Fruit fly (Drosophila melanogaster) whole organism, embryonic: ENCODE data around the gene Vha100-2.

ENCODE experiments used
- BtbVII ChIP-seq: fragments of 200-800 bp; sonication (Bioruptor generic); optimal IDR thresholded peaks from 3 replicates; lab custom pipeline; 2017; ENCODE audit warnings: missing biosample characterization, mild to moderate bottlenecking, missing genetic modification characterization
- CG10147 ChIP-seq: fragments of 200-800 bp; sonication (Bioruptor generic); optimal IDR thresholded peaks from 2 replicates; lab custom pipeline; 2019; ENCODE audit warnings: missing biosample characterization, mild to moderate bottlenecking, missing genetic modification characterization, moderate library complexity
- CG1024 ChIP-seq: fragments of 200-800 bp; sonication (Bioruptor generic); IDR thresholded peaks from 2 replicates; pipeline ENCODE4 v1.3.6; 2022; ENCODE audit warnings: missing biosample characterization, missing genetic modification characterization
- CG10543 ChIP-seq: fragments of 200-800 bp; sonication (Bioruptor generic); optimal IDR thresholded peaks from 3 replicates; lab custom pipeline; 2017; ENCODE audit warnings: missing biosample characterization, mild to moderate bottlenecking, missing genetic modification characterization, moderate library complexity
- CG11696 ChIP-seq: fragments of 200-800 bp; sonication (Bioruptor generic); IDR thresholded peaks from 2 replicates; pipeline ENCODE4 v1.3.6; 2022; ENCODE audit warnings: missing biosample characterization, missing genetic modification characterization
- CG13775 ChIP-seq: fragments of 200-800 bp; sonication (Bioruptor generic); optimal IDR thresholded peaks from 3 replicates; lab custom pipeline; 2017; ENCODE audit warnings: missing biosample characterization, mild to moderate bottlenecking, missing genetic modification characterization
- CG15514 ChIP-seq: fragments of 200-800 bp; sonication (Bioruptor generic); optimal IDR thresholded peaks from 3 replicates; lab custom pipeline; 2017; ENCODE audit warnings: missing biosample characterization, missing genetic modification characterization, mild to moderate bottlenecking, moderate library complexity, missing genetic modification reagents
- CG16815 ChIP-seq: fragments of 200-800 bp; sonication (Bioruptor generic); optimal IDR thresholded peaks from 3 replicates; lab custom pipeline; 2017; ENCODE audit warnings: missing biosample characterization, mild to moderate bottlenecking, missing genetic modification characterization
- CG18011 ChIP-seq: fragments of 200-800 bp; sonication (Bioruptor generic); optimal IDR thresholded peaks from 2 replicates; lab custom pipeline; 2017; ENCODE audit warnings: missing biosample characterization, missing genetic modification characterization, mild to moderate bottlenecking, moderate library complexity, missing genotype
- CG2116 ChIP-seq: fragments of 200-800 bp; sonication (Bioruptor generic); optimal IDR thresholded peaks from 3 replicates; lab custom pipeline; 2018; ENCODE audit warnings: missing biosample characterization, mild to moderate bottlenecking, missing genetic modification characterization
- CG2889 ChIP-seq: fragments of 200-800 bp; sonication (Bioruptor generic); IDR thresholded peaks from 3 replicates; pipeline ENCODE4 v1.3.6; 2022; ENCODE audit warnings: missing biosample characterization, missing genetic modification characterization
- CG34422 ChIP-seq: fragments of 200-800 bp; sonication (Bioruptor generic); IDR thresholded peaks from 3 replicates; pipeline ENCODE4 v1.3.6; 2022; ENCODE audit warnings: missing biosample characterization, missing genetic modification characterization
- CG4820 ChIP-seq: fragments of 200-800 bp; sonication (Bioruptor generic); optimal IDR thresholded peaks from 3 replicates; lab custom pipeline; 2016; ENCODE audit warnings: missing biosample characterization, missing genetic modification characterization
- CG6175 ChIP-seq: fragments of 200-800 bp; sonication (Bioruptor generic); IDR thresholded peaks from 3 replicates; pipeline ENCODE4 v1.3.6; 2022; ENCODE audit warnings: missing biosample characterization, missing genetic modification characterization
- CG6254 ChIP-seq: fragments of 200-800 bp; sonication (Bioruptor generic); optimal IDR thresholded peaks from 3 replicates; lab custom pipeline; 2017; ENCODE audit warnings: mild to moderate bottlenecking, missing biosample characterization, missing genetic modification reagents, missing genetic modification characterization
- CG6813 ChIP-seq: fragments of 200-800 bp; sonication (Bioruptor generic); optimal IDR thresholded peaks from 2 replicates; lab custom pipeline; 2017; ENCODE audit warnings: missing biosample characterization, missing genetic modification characterization, mild to moderate bottlenecking, moderate library complexity, missing genetic modification reagents
- CG7372 ChIP-seq: fragments of 200-800 bp; sonication (Bioruptor generic); IDR thresholded peaks from 2 replicates; pipeline ENCODE4 v1.3.6; 2022; ENCODE audit warnings: missing biosample characterization, missing genetic modification characterization
- CG7556 ChIP-seq: fragments of 200-800 bp; sonication (Bioruptor generic); optimal IDR thresholded peaks from 2 replicates; lab custom pipeline; 2017; ENCODE audit warnings: missing biosample characterization, mild to moderate bottlenecking, missing genetic modification characterization
- CG7839 ChIP-seq: fragments of 200-800 bp; sonication (Bioruptor generic); optimal IDR thresholded peaks from 3 replicates; lab custom pipeline; 2018; ENCODE audit warnings: missing biosample characterization, mild to moderate bottlenecking, missing genetic modification characterization, moderate library complexity
- CG8290 ChIP-seq, 3 experiments: fragments of 200-800 bp; sonication (Bioruptor generic); optimal IDR thresholded peaks; 2 replicates each; lab custom pipeline; 2016 to 2019; ENCODE audit warnings: missing biosample characterization in 3 of 3, missing genetic modification characterization in 3 of 3, mild to moderate bottlenecking in 2 of 3, moderate library complexity in 1 of 3
- CG9609 ChIP-seq: fragments of 200-800 bp; sonication (Bioruptor generic); optimal IDR thresholded peaks from 3 replicates; lab custom pipeline; 2016; ENCODE audit warnings: missing biosample characterization, missing genetic modification characterization
- D ChIP-seq, 2 experiments: fragments of 200-800 bp in 1 of 2; fragments of >200 bp in 1 of 2; sonication (Bioruptor generic) in 1 of 2; optimal IDR thresholded peaks; 2 replicates in 1 of 2; 3 replicates in 1 of 2; lab custom pipeline; 2017; ENCODE audit warnings: mild to moderate bottlenecking in 1 of 2, missing biosample characterization in 1 of 2, missing genetic modification characterization in 1 of 2, missing genetic modification reagents in 1 of 2
- D19B ChIP-seq: fragments of 200-800 bp; sonication (Bioruptor generic); optimal IDR thresholded peaks from 2 replicates; lab custom pipeline; 2017; ENCODE audit warnings: missing biosample characterization, mild to moderate bottlenecking, missing genetic modification characterization
- Dad ChIP-seq: fragments of 200-800 bp; sonication (Bioruptor generic); optimal IDR thresholded peaks from 3 replicates; lab custom pipeline; 2016; ENCODE audit warnings: missing biosample characterization, missing genetic modification characterization
- Doc3 ChIP-seq: fragments of 200-800 bp; sonication (Bioruptor generic); IDR thresholded peaks from 3 replicates; pipeline ENCODE4 v1.3.6; 2022; ENCODE audit warnings: missing biosample characterization, missing genetic modification characterization; ENCODE audit not compliant: partially characterized antibody
- Elba2 ChIP-seq: fragments of 200-800 bp; sonication (Bioruptor generic); optimal IDR thresholded peaks from 3 replicates; lab custom pipeline; 2016; ENCODE audit warnings: missing biosample characterization, missing genetic modification characterization
- Ets65A ChIP-seq: fragments of 200-800 bp; sonication (Bioruptor generic); peaks from one replicate; lab custom pipeline; 2016; ENCODE audit warnings: missing biosample characterization, missing genetic modification characterization
- Fer3 ChIP-seq: fragments of 200-800 bp; sonication (Bioruptor generic); optimal IDR thresholded peaks from 2 replicates; lab custom pipeline; 2018; ENCODE audit warnings: missing biosample characterization, mild to moderate bottlenecking, missing genetic modification characterization, moderate library complexity
- Gug ChIP-seq: fragments of 200-800 bp; sonication (Bioruptor generic); IDR thresholded peaks from 4 replicates; pipeline ENCODE4 v1.3.6; 2022; ENCODE audit warnings: missing biosample characterization, missing genetic modification characterization
- Hr78 ChIP-seq, 2 experiments: fragments of 200-800 bp in 1 of 2; fragments of >200 bp in 1 of 2; sonication (Bioruptor generic) in 1 of 2; optimal IDR thresholded peaks; 2 replicates each; lab custom pipeline; 2017 to 2019; ENCODE audit warnings: missing biosample characterization in 2 of 2, missing genetic modification characterization in 2 of 2, mild to moderate bottlenecking in 1 of 2, moderate library complexity in 1 of 2
- MBD-R2 ChIP-seq: fragments of 200-800 bp; sonication (Bioruptor generic); IDR thresholded peaks from 2 replicates; pipeline ENCODE4 v1.3.6; 2022; ENCODE audit warnings: missing biosample characterization, missing genetic modification characterization
- Meics ChIP-seq: fragments of 200-800 bp; sonication (Bioruptor generic); optimal IDR thresholded peaks from 2 replicates; lab custom pipeline; 2017; ENCODE audit warnings: missing biosample characterization, mild to moderate bottlenecking, missing genetic modification characterization
- az2 ChIP-seq: fragments of 200-800 bp; sonication (Bioruptor generic); optimal IDR thresholded peaks from 3 replicates; lab custom pipeline; 2016; ENCODE audit warnings: missing biosample characterization, missing genetic modification characterization
- bab2 ChIP-seq: fragments of 200-800 bp; sonication (Bioruptor generic); optimal IDR thresholded peaks from 2 replicates; lab custom pipeline; 2016; ENCODE audit warnings: missing biosample characterization, missing genetic modification characterization
- cg ChIP-seq: fragments of 200-800 bp; sonication (Bioruptor generic); optimal IDR thresholded peaks from 3 replicates; lab custom pipeline; 2019; ENCODE audit warnings: missing biosample characterization, mild to moderate bottlenecking, missing genetic modification characterization, moderate library complexity
- dimm ChIP-seq: fragments of 200-800 bp; sonication (Bioruptor generic); IDR thresholded peaks from 2 replicates; pipeline ENCODE4 v1.3.6; 2022; ENCODE audit warnings: missing biosample characterization, missing genetic modification characterization
- dmrt99B ChIP-seq: fragments of 200-800 bp; sonication (Bioruptor generic); optimal IDR thresholded peaks from 2 replicates; lab custom pipeline; 2018; ENCODE audit warnings: missing biosample characterization, mild to moderate bottlenecking, missing genetic modification characterization, moderate library complexity
- jigr1 ChIP-seq: fragments of 200-800 bp; sonication (Bioruptor generic); IDR thresholded peaks from 3 replicates; pipeline ENCODE4 v1.3.6; 2022; ENCODE audit warnings: missing biosample characterization, missing genetic modification characterization
- jumu ChIP-seq: fragments of 200-800 bp; sonication (Bioruptor generic); optimal IDR thresholded peaks from 3 replicates; lab custom pipeline; 2016; ENCODE audit warnings: missing biosample characterization, missing genetic modification characterization
- klu ChIP-seq: fragments of 200-800 bp; sonication (Bioruptor generic); IDR thresholded peaks from 2 replicates; pipeline ENCODE4 v1.3.6; 2022; ENCODE audit warnings: missing biosample characterization, missing genetic modification characterization
- maf-S ChIP-seq: fragments of 200-800 bp; sonication (Bioruptor generic); optimal IDR thresholded peaks from 2 replicates; lab custom pipeline; 2016; ENCODE audit warnings: missing biosample characterization, missing genetic modification characterization
- pnt ChIP-seq: fragments of 200-800 bp; sonication (Bioruptor generic); optimal IDR thresholded peaks from 3 replicates; lab custom pipeline; 2016; ENCODE audit warnings: missing biosample characterization, missing genetic modification characterization
- ranshi ChIP-seq: fragments of 200-800 bp; sonication (Bioruptor generic); IDR thresholded peaks from 2 replicates; pipeline ENCODE4 v1.3.6; 2022; ENCODE audit warnings: missing biosample characterization, missing genetic modification characterization
- ssp ChIP-seq: fragments of 200-800 bp; sonication (Bioruptor generic); IDR thresholded peaks from 2 replicates; pipeline ENCODE4 v1.3.6; 2022; ENCODE audit warnings: missing biosample characterization, missing genetic modification characterization
- tgo ChIP-seq: fragments of 200-800 bp; sonication (Bioruptor generic); IDR thresholded peaks from 3 replicates; pipeline ENCODE4 v1.3.6; 2022; ENCODE audit warnings: missing biosample characterization, missing genetic modification characterization
- ttk ChIP-seq: fragments of 200-800 bp; sonication (Bioruptor generic); IDR thresholded peaks from 2 replicates; pipeline ENCODE4 v2.1.2; 2022; ENCODE audit warnings: missing biosample characterization, missing genetic modification characterization
- zf30C ChIP-seq: fragments of 200-800 bp; sonication (Bioruptor generic); optimal IDR thresholded peaks from 3 replicates; lab custom pipeline; 2018; ENCODE audit warnings: missing biosample characterization, mild to moderate bottlenecking, missing genetic modification characterization

The Vha100-2 gene

dm6 chr3R:18412279-18413214 lies 13.6 kb upstream of the Vha100-2 start, which contains the start of gene CG31122 (continued):
- peak; percentile 99 for TF ChIP-seq Doc3 (GFP tag; lab: Robert Waterston, UW)
- TF ChIP-seq Meics (GFP tag; lab: Kevin White, UChicago) = peak; percentile 8
- TF ChIP-seq CG10147 = peak; percentile 59
- no peak for TF ChIP-seq CG16815
- TF ChIP-seq az2 = peak; percentile 16
- TF ChIP-seq CG2116 (GFP tag; lab: Kevin White, UChicago) = peak; percentile 86
- peak; percentile 7 for TF ChIP-seq BtbVII
- peak; percentile 12 for TF ChIP-seq CG18011 (GFP tag; lab: Kevin White, UChicago)
- TF ChIP-seq Elba2 (GFP tag; lab: Kevin White, UChicago) = no peak
- peak; percentile 44 for TF ChIP-seq bab2 (GFP tag; lab: Kevin White, UChicago)
- no peak for TF ChIP-seq pnt (GFP tag; lab: Kevin White, UChicago)
- TF ChIP-seq Gug = peak; percentile 60; the same call in 2 of the 4 replicates
- peak; percentile 32; the same call in 1 of the 2 replicates for TF ChIP-seq ttk (GFP tag; lab: Robert Waterston, UW)
- TF ChIP-seq CG4820 (GFP tag; lab: Kevin White, UChicago) = peak; percentile 28
- TF ChIP-seq klu (GFP tag; lab: Robert Waterston, UW) = no peak
- TF ChIP-seq MBD-R2 (GFP tag; lab: Robert Waterston, UW) = peak; percentile 49
- TF ChIP-seq ssp (GFP tag; lab: Robert Waterston, UW) = no peak
- peak; percentile 7 for TF ChIP-seq D19B
- TF ChIP-seq CG6175 = no peak
- TF ChIP-seq zf30C (GFP tag; lab: Kevin White, UChicago) = no peak
- TF ChIP-seq jumu (GFP tag; lab: Kevin White, UChicago) = peak; percentile 52
- peak; percentile 45 for TF ChIP-seq CG9609 (GFP tag; lab: Kevin White, UChicago)
- TF ChIP-seq CG7372 (GFP tag; lab: Robert Waterston, UW) = no peak
- TF ChIP-seq maf-S (GFP tag; lab: Kevin White, UChicago) = peak; percentile 32
- TF ChIP-seq Ets65A = peak; percentile 86
- TF ChIP-seq dmrt99B (tag; lab: Kevin White, UChicago) = no peak
- peak; percentile 83 for TF ChIP-seq CG10543 (GFP tag; lab: Kevin White, UChicago)
- no peak for TF ChIP-seq Hr78 (GFP tag; optimal IDR thresholded peaks at IDR 0.05; lab: Kevin White, UChicago)
- no peak for TF ChIP-seq CG11696
- no peak for TF ChIP-seq tgo (GFP tag; lab: Robert Waterston, UW)
- 0 out of 3 replicates have a peak, but pooled peaks have one; percentile 5 for TF ChIP-seq CG2889 (GFP tag; lab: Robert Waterston, UW)
- TF ChIP-seq CG6813 (GFP tag; lab: Kevin White, UChicago) = peak; percentile 37
- no peak for TF ChIP-seq CG7839 (tag; lab: Kevin White, UChicago)
- no peak for TF ChIP-seq Fer3 (tag; lab: Kevin White, UChicago)
- peak; percentile 84; the same call in 2 of the 3 replicates for TF ChIP-seq CG34422 (GFP tag; lab: Robert Waterston, UW)
- no peak for TF ChIP-seq CG1024
- TF ChIP-seq jigr1 (GFP tag; lab: Robert Waterston, UW) = no peak
- TF ChIP-seq Dad (GFP tag; lab: Kevin White, UChicago) = peak; percentile 72
- no peak for TF ChIP-seq CG8290 (GFP tag; optimal IDR thresholded peaks at IDR 0.05; lab: Kevin White, UChicago)
- TF ChIP-seq CG8290 (tag; optimal IDR thresholded peaks at IDR 0.05; lab: Kevin White, UChicago) = no peak
- peak; percentile 82 for TF ChIP-seq ranshi (GFP tag; lab: Robert Waterston, UW)
- TF ChIP-seq CG13775 (GFP tag; lab: Kevin White, UChicago) = peak; percentile 47
- peak; percentile 67 for TF ChIP-seq CG15514
- peak; percentile 89 for TF ChIP-seq D (optimal IDR thresholded peaks at IDR 0.05; lab: Kevin White, UChicago)
- no peak for TF ChIP-seq D (GFP tag; optimal IDR thresholded peaks at IDR 0.05; lab: Kevin White, UChicago)
- no peak for TF ChIP-seq CG7556 (GFP tag; lab: Kevin White, UChicago)
- no peak for TF ChIP-seq dimm
- TF ChIP-seq cg (GFP tag; lab: Kevin White, UChicago) = peak; percentile 99
- no peak for TF ChIP-seq CG6254
